Fruit fly (Drosophila melanogaster): ENCODE measurements around the gene CG7778.

Gene CG7778

DNA sequence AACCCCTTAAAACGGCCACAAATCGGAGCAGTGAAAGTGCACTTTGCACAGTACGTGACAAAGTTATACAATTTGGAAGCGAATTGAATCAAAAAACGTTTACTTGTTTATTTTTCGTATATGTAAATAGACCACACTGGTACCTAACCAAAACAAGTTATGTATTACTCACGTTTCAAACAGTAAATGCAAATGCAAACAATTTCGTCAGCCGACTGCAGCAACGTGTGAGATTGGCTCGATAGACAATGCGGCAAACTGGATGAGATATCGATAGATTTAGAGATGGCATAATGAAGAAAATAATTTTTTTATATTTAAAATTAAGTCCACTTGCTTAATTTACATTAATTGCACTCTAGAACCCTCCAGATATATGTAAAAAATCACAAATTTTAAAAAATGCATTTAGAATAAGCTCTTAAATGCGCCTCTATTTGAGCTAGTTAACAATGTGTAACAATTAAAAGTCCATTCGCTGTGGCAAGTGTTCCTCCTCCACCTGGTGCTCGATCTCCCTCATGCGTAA is 35.2 kb downstream of the CG7778 start, which contains the start of gene AlaRS (continued):
- TF ChIP-seq ATbp (GFP tag; optimal IDR thresholded peaks at IDR 0.05) (peak; percentile 44), CG34376 (GFP tag; optimal IDR thresholded peaks at IDR 0.05) (peak; percentile 41), vfl (GFP tag; optimal IDR thresholded peaks at IDR 0.05) (peak; percentile 11), CG30020 (tag; optimal IDR thresholded peaks at IDR 0.05) (peak; percentile 54), CG1233 (GFP tag; optimal IDR thresholded peaks at IDR 0.05) (peak; percentile 20), CG9727 (GFP tag; optimal IDR thresholded peaks at IDR 0.05) (peak; percentile 8), hb (GFP tag; IDR thresholded peaks at IDR 0.05; ENCODE audit: partially characterized antibody) (peak; percentile 45; the same call in 1 of the 3 replicates), CG16813 (GFP tag; IDR thresholded peaks at IDR 0.05; ENCODE audit: partially characterized antibody) (peak; percentile 42; the same call in 1 of the 3 replicates), CG6813 (GFP tag; optimal IDR thresholded peaks at IDR 0.05) (peak; percentile 3), lab (GFP tag; optimal IDR thresholded peaks at IDR 0.05) (peak; percentile 27), Hmr (GFP tag; optimal IDR thresholded peaks at IDR 0.05) (peak; percentile 30), cg (GFP tag; optimal IDR thresholded peaks at IDR 0.05) (no peak), CG12659 (GFP tag; optimal IDR thresholded peaks at IDR 0.05) (peak; percentile 57), hbn (GFP tag; IDR thresholded peaks at IDR 0.05; ENCODE audit: partially characterized antibody) (peak; percentile 57), Sin3A (optimal IDR thresholded peaks at IDR 0.05) (peak; percentile 3), CG18476 (GFP tag; optimal IDR thresholded peaks at IDR 0.05) (peak; percentile 12), vnd (GFP tag; IDR thresholded peaks at IDR 0.05; ENCODE audit: partially characterized antibody) (peak; percentile 47; the same call in 2 of the 3 replicates), aop (GFP tag; IDR thresholded peaks at IDR 0.05) (no peak), Sox100B (GFP tag; optimal IDR thresholded peaks at IDR 0.05) (peak; percentile 26), phol (tag; optimal IDR thresholded peaks at IDR 0.05) (peak; percentile 42), CG1602 (GFP tag; optimal IDR thresholded peaks at IDR 0.05) (peak; percentile 3), CG12391 (tag; optimal IDR thresholded peaks at IDR 0.05) (peak; percentile 67), CG4820 (GFP tag; optimal IDR thresholded peaks at IDR 0.05) (peak; percentile 17), CG2129 (GFP tag; IDR thresholded peaks at IDR 0.05; ENCODE audit: partially characterized antibody) (peak; percentile 35), CG32532 (GFP tag; IDR thresholded peaks at IDR 0.05) (no peak; the same call in 1 of the 2 replicates), CG17359 (tag; optimal IDR thresholded peaks at IDR 0.05) (peak; percentile 37), eyg (GFP tag; optimal IDR thresholded peaks at IDR 0.05) (no peak), CG10267 (tag; optimal IDR thresholded peaks at IDR 0.05) (peak; percentile 67), Meics (GFP tag; optimal IDR thresholded peaks at IDR 0.05) (peak; percentile 28), HLH3B (GFP tag; IDR thresholded peaks at IDR 0.05) (no peak), pnt (GFP tag; optimal IDR thresholded peaks at IDR 0.05) (no peak), Xrp1 (GFP tag; IDR thresholded peaks at IDR 0.05) (peak; percentile 60; the same call in 1 of the 2 replicates), az2 (GFP tag; optimal IDR thresholded peaks at IDR 0.05) (no peak), CG4282 (GFP tag; optimal IDR thresholded peaks at IDR 0.05) (no peak), Eip74EF (GFP tag; optimal IDR thresholded peaks at IDR 0.05) (peak in 1 of 2 experiments; percentile 9), CG16779 (GFP tag; IDR thresholded peaks at IDR 0.05) (no peak), tap (tag; optimal IDR thresholded peaks at IDR 0.05) (peak; percentile 4), CG17568 (GFP tag; optimal IDR thresholded peaks at IDR 0.05) (peak; percentile 29), Bdp1 (GFP tag; optimal IDR thresholded peaks at IDR 0.05) (no peak), CG17361 (GFP tag; IDR thresholded peaks at IDR 0.05) (peak; percentile 51; the same call in 2 of the 3 replicates), CG7556 (GFP tag; optimal IDR thresholded peaks at IDR 0.05) (peak; percentile 56), NFAT (GFP tag; IDR thresholded peaks at IDR 0.05) (no peak), CG34224 (GFP tag; IDR thresholded peaks at IDR 0.05; ENCODE audit: partially characterized antibody) (peak; percentile 61), ci (GFP tag; IDR thresholded peaks at IDR 0.05) (peak; percentile 40; the same call in 1 of the 3 replicates), mirr (GFP tag; optimal IDR thresholded peaks at IDR 0.05) (no peak), bigmax (GFP tag; optimal IDR thresholded peaks at IDR 0.05) (peak; percentile 68), CG17385 (GFP tag; optimal IDR thresholded peaks at IDR 0.05) (peak; percentile 37), sens-2 (GFP tag; IDR thresholded peaks at IDR 0.05) (no peak)

Data from whole organism, embryonic.